Fruit fly (Drosophila melanogaster): ENCODE measurements around the gene RnrL.

dm6 chr2L:10339212-10339721 is 11.5 kb upstream of the RnrL start, which contains the start of gene SamDC:
- TF ChIP-seq toe (GFP tag; optimal IDR thresholded peaks at IDR 0.05) (no peak), Mnt (GFP tag; optimal IDR thresholded peaks at IDR 0.05) (peak; percentile 44), Hr96 (GFP tag; optimal IDR thresholded peaks at IDR 0.05) (no peak), Crg-1 (GFP tag; optimal IDR thresholded peaks at IDR 0.05) (no peak), CG7101 (tag; optimal IDR thresholded peaks at IDR 0.05) (peak; percentile 35)
